Fruit fly (Drosophila melanogaster) whole organism, prepupa: ENCODE data around the gene slpr.

Experiments used
- Blimp-1 ChIP-seq: fragments of 200-800 bp; sonication (Bioruptor generic); optimal IDR thresholded peaks from 3 replicates; lab custom pipeline; 2017; ENCODE audit warnings: missing biosample characterization, missing genetic modification characterization, mild to moderate bottlenecking, moderate library complexity, missing genetic modification reagents
- CG10631 ChIP-seq: fragments of 200-800 bp; sonication (Bioruptor generic); optimal IDR thresholded peaks from 2 replicates; lab custom pipeline; 2016; ENCODE audit warnings: missing biosample characterization, missing genetic modification characterization
- CG10669 ChIP-seq: fragments of 200-800 bp; sonication (Bioruptor generic); optimal IDR thresholded peaks from 3 replicates; lab custom pipeline; 2018; ENCODE audit warnings: missing biosample characterization, mild to moderate bottlenecking, missing genetic modification characterization, moderate library complexity
- CG11294 ChIP-seq: fragments of 200-800 bp; sonication (Bioruptor generic); IDR thresholded peaks from 2 replicates; pipeline ENCODE4 v1.3.6; 2022; ENCODE audit warnings: missing biosample characterization, missing genetic modification characterization
- CG11762 ChIP-seq: fragments of 200-800 bp; sonication (Bioruptor generic); optimal IDR thresholded peaks from 3 replicates; lab custom pipeline; 2016; ENCODE audit warnings: missing biosample characterization, missing genetic modification characterization; ENCODE audit not compliant: insufficient read depth
- CG11902 ChIP-seq: fragments of 200-800 bp; sonication (Bioruptor generic); optimal IDR thresholded peaks from 3 replicates; lab custom pipeline; 2016; ENCODE audit warnings: missing biosample characterization, missing genetic modification characterization
- CG15336 ChIP-seq: fragments of 200-800 bp; sonication (Bioruptor generic); IDR thresholded peaks from 2 replicates; pipeline ENCODE4 v1.3.6; 2022; ENCODE audit warnings: missing biosample characterization, missing genetic modification characterization
- CG1621 ChIP-seq: fragments of 200-800 bp; sonication (Bioruptor generic); optimal IDR thresholded peaks from 3 replicates; lab custom pipeline; 2018; ENCODE audit warnings: missing biosample characterization, mild to moderate bottlenecking, missing genetic modification characterization
- CG16779 ChIP-seq: fragments of 200-800 bp; sonication (Bioruptor generic); optimal IDR thresholded peaks from 3 replicates; lab custom pipeline; 2017; ENCODE audit warnings: missing biosample characterization, mild to moderate bottlenecking, missing genetic modification characterization
- CG3032 ChIP-seq: fragments of 200-800 bp; optimal IDR thresholded peaks from 2 replicates; lab custom pipeline; 2019; ENCODE audit warnings: missing biosample characterization, mild to moderate bottlenecking, missing genetic modification characterization, moderate library complexity
- CG32006 ChIP-seq: fragments of 200-800 bp; sonication (Bioruptor generic); optimal IDR thresholded peaks from 3 replicates; lab custom pipeline; 2017; ENCODE audit warnings: missing biosample characterization, mild to moderate bottlenecking, missing genetic modification characterization
- CG34406 ChIP-seq: fragments of 200-800 bp; sonication (Bioruptor generic); optimal IDR thresholded peaks from 3 replicates; lab custom pipeline; 2016; ENCODE audit warnings: missing biosample characterization, missing genetic modification characterization
- CG4318 ChIP-seq: fragments of 200-800 bp; sonication (Bioruptor generic); optimal IDR thresholded peaks from 3 replicates; lab custom pipeline; 2017; ENCODE audit warnings: missing biosample characterization, mild to moderate bottlenecking, missing genetic modification characterization
- CG6163 ChIP-seq: fragments of 200-800 bp; sonication (Bioruptor generic); IDR thresholded peaks from 3 replicates; pipeline ENCODE4 v1.3.6; 2022; ENCODE audit warnings: missing biosample characterization, missing genetic modification characterization
- CG6808 ChIP-seq: fragments of 200-800 bp; sonication (Bioruptor generic); optimal IDR thresholded peaks from 3 replicates; lab custom pipeline; 2017; ENCODE audit warnings: missing biosample characterization, missing genetic modification characterization, mild to moderate bottlenecking, moderate library complexity, missing genetic modification reagents
- CG6854 ChIP-seq: fragments of 200-800 bp; sonication (Bioruptor generic); optimal IDR thresholded peaks from 2 replicates; lab custom pipeline; 2017; ENCODE audit warnings: missing biosample characterization, mild to moderate bottlenecking, missing genetic modification characterization
- CG7368 ChIP-seq: fragments of 200-800 bp; sonication (Bioruptor generic); optimal IDR thresholded peaks from 3 replicates; lab custom pipeline; 2016; ENCODE audit warnings: missing biosample characterization, missing genetic modification characterization
- CG8319 ChIP-seq: fragments of 200-800 bp; sonication (Bioruptor generic); optimal IDR thresholded peaks from 3 replicates; lab custom pipeline; 2016; ENCODE audit warnings: missing biosample characterization, missing genetic modification characterization
- CG8632 ChIP-seq: fragments of 200-800 bp; sonication (Bioruptor generic); optimal IDR thresholded peaks from 3 replicates; lab custom pipeline; 2016; ENCODE audit warnings: missing biosample characterization, missing genetic modification characterization
- CG9139 ChIP-seq: fragments of 200-800 bp; sonication (Bioruptor generic); optimal IDR thresholded peaks from 3 replicates; lab custom pipeline; 2017; ENCODE audit warnings: missing biosample characterization, mild to moderate bottlenecking, missing genetic modification characterization
- Eip75B ChIP-seq: fragments of 200-800 bp; sonication (Bioruptor generic); optimal IDR thresholded peaks from 3 replicates; lab custom pipeline; 2016; ENCODE audit warnings: missing biosample characterization, missing genetic modification characterization
- Eip78C ChIP-seq: fragments of 200-800 bp; sonication (Bioruptor generic); peaks from one replicate; lab custom pipeline; 2016; ENCODE audit warnings: missing biosample characterization, missing genetic modification characterization
- Eip93F ChIP-seq: fragments of 200-800 bp; sonication (Bioruptor generic); optimal IDR thresholded peaks from 2 replicates; lab custom pipeline; 2016; ENCODE audit warnings: missing biosample characterization, mild to moderate bottlenecking, missing genetic modification characterization
- Ets21C ChIP-seq: fragments of 200-800 bp; sonication (Bioruptor generic); optimal IDR thresholded peaks from 3 replicates; lab custom pipeline; 2016; ENCODE audit warnings: missing biosample characterization, missing genetic modification characterization
- Ets96B ChIP-seq: fragments of 200-800 bp; optimal IDR thresholded peaks from 2 replicates; lab custom pipeline; 2019; ENCODE audit warnings: missing biosample characterization, mild to moderate bottlenecking, missing genetic modification characterization, moderate library complexity
- Hr38 ChIP-seq: sonication (Bioruptor generic); optimal IDR thresholded peaks from 2 replicates; lab custom pipeline; 2016; ENCODE audit warnings: missing biosample characterization, missing genetic modification characterization
- Lpt ChIP-seq: fragments of 200-800 bp; sonication (Bioruptor generic); optimal IDR thresholded peaks from 3 replicates; lab custom pipeline; 2016; ENCODE audit warnings: missing biosample characterization, missing genetic modification characterization
- OdsH ChIP-seq: fragments of 200-800 bp; sonication (Bioruptor generic); optimal IDR thresholded peaks from 3 replicates; lab custom pipeline; 2016; ENCODE audit warnings: missing biosample characterization, missing genetic modification characterization
- Smox ChIP-seq: fragments of 200-800 bp; sonication (Bioruptor generic); optimal IDR thresholded peaks from 3 replicates; lab custom pipeline; 2016; ENCODE audit warnings: missing biosample characterization, missing genetic modification characterization
- Sox102F ChIP-seq: fragments of 200-800 bp; sonication (Bioruptor generic); optimal IDR thresholded peaks from 2 replicates; lab custom pipeline; 2016; ENCODE audit warnings: missing biosample characterization, mild to moderate bottlenecking, missing genetic modification characterization
- Sox14 ChIP-seq: fragments of 200-800 bp; sonication (Bioruptor generic); optimal IDR thresholded peaks from 3 replicates; lab custom pipeline; 2016; ENCODE audit warnings: missing biosample characterization, missing genetic modification characterization
- achi ChIP-seq: fragments of 200-800 bp; sonication (Bioruptor generic); optimal IDR thresholded peaks from 3 replicates; lab custom pipeline; 2016; ENCODE audit warnings: missing biosample characterization, missing genetic modification characterization
- acj6 ChIP-seq: fragments of 200-800 bp; sonication (Bioruptor generic); optimal IDR thresholded peaks from 3 replicates; lab custom pipeline; 2016; ENCODE audit warnings: missing biosample characterization, missing genetic modification characterization
- dac ChIP-seq: fragments of 200-800 bp; sonication (Bioruptor generic); optimal IDR thresholded peaks from 2 replicates; lab custom pipeline; 2017; ENCODE audit warnings: missing biosample characterization, mild to moderate bottlenecking, missing genetic modification characterization
- dsx ChIP-seq: fragments of 200-800 bp; optimal IDR thresholded peaks from 3 replicates; lab custom pipeline; 2019; ENCODE audit warnings: missing biosample characterization, mild to moderate bottlenecking, missing genetic modification characterization, moderate library complexity; ENCODE audit not compliant: poor library complexity, severe bottlenecking
- eg ChIP-seq: fragments of 200-800 bp; sonication (Bioruptor generic); IDR thresholded peaks from 3 replicates; pipeline ENCODE4 v1.3.6; 2022; ENCODE audit warnings: missing biosample characterization, missing genetic modification characterization
- esn ChIP-seq: fragments of 200-800 bp; sonication (Bioruptor generic); optimal IDR thresholded peaks from 2 replicates; lab custom pipeline; 2016; ENCODE audit warnings: missing biosample characterization, mild to moderate bottlenecking, missing genetic modification characterization, moderate library complexity
- fd59A ChIP-seq: fragments of 200-800 bp; sonication (Bioruptor generic); optimal IDR thresholded peaks from 2 replicates; lab custom pipeline; 2017; ENCODE audit warnings: missing biosample characterization, mild to moderate bottlenecking, missing genetic modification characterization, missing genetic modification reagents
- fkh ChIP-seq: fragments of 200-800 bp; sonication (Bioruptor generic); optimal IDR thresholded peaks from 3 replicates; lab custom pipeline; 2017; ENCODE audit warnings: missing biosample characterization, mild to moderate bottlenecking, missing genetic modification characterization, moderate library complexity
- lz ChIP-seq: fragments of 200-800 bp; sonication (Bioruptor generic); optimal IDR thresholded peaks from 3 replicates; lab custom pipeline; 2016; ENCODE audit warnings: missing biosample characterization, missing genetic modification characterization
- net ChIP-seq: fragments of 200-800 bp; sonication (Bioruptor generic); optimal IDR thresholded peaks from 3 replicates; lab custom pipeline; 2016; ENCODE audit warnings: missing biosample characterization, missing genetic modification characterization
- salr ChIP-seq, 2 experiments: fragments of 200-800 bp; sonication (Bioruptor generic); optimal IDR thresholded peaks; 3 replicates each; lab custom pipeline; 2016 to 2018; ENCODE audit warnings: missing biosample characterization in 2 of 2, missing genetic modification characterization in 2 of 2, mild to moderate bottlenecking in 1 of 2
- spab ChIP-seq: fragments of 200-800 bp; sonication (Bioruptor generic); optimal IDR thresholded peaks from 2 replicates; lab custom pipeline; 2017; ENCODE audit warnings: missing biosample characterization, mild to moderate bottlenecking, missing genetic modification characterization, missing genetic modification reagents
- svp ChIP-seq: fragments of 200-800 bp; sonication (Bioruptor generic); peaks from one replicate; lab custom pipeline; 2016; ENCODE audit warnings: missing biosample characterization, missing genetic modification characterization
- vri ChIP-seq: fragments of 200-800 bp; sonication (Bioruptor generic); optimal IDR thresholded peaks from 3 replicates; lab custom pipeline; 2016; ENCODE audit warnings: missing biosample characterization, mild to moderate bottlenecking, missing genetic modification characterization

The slpr gene

DNA sequence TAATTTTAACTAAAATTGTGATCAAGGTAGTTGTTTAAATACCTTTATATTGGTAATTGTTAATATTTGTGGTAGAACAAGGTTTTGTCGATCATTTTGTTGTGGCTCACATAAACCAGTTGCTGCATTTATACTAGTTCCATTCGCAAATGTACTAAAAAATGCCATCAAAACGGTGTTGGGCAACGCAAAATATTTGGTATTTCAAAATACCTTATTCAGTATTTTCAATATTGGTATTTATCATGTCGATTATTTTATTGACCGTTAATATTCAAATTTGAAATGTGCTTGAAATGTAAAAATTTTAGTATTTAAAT lies at the start of gene slpr:
Gene slpr (minus strand): TSS at position 156 of the 320 bp plus-strand sequence.
- TF ChIP-seq CG11902 (GFP tag; lab: Kevin White, UChicago) (no peak), CG8319 (GFP tag; lab: Kevin White, UChicago) (no peak), CG6163 (GFP tag; lab: Robert Waterston, UW) (no peak), CG6854 (no peak), svp (GFP tag; lab: Kevin White, UChicago) (peak; percentile 60), Sox14 (GFP tag; lab: Kevin White, UChicago) (no peak), Eip75B (GFP tag; lab: Kevin White, UChicago) (no peak)

DNA sequence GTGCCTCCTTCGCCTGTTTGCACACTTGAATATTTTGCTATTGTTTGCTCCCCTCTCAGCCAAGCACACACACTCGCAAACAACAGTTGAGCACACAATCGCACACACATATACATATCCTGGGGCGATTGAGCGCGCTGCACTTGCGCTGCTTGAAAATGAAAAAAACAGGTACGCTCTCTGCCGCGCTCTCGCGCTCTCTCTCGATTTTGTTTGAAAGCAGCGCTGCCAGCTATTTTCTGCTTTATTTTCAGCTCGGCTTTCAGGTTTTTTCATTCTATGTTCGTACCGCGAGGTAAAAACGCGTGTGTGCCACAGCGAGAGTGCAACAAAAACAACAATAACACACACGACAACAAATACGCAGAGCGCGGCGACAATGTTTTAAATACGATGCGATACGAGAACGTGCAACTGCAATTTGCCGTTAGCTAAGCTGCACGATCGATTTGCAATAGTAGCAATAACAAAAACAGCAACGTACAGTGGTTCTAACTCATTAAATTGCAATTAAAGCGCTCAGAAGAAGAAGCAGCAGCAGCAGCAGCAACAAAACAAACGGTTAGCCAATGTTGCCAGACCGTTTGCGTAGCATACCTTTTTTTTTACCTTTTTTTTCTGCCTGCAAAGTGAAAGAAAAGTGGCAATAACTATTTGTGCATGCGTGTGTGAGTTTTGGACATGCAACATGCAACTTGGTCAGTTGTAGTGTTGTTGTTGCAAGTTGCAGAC lies 39.0 kb upstream of the slpr start:
- TF ChIP-seq lz (no peak), dsx (GFP tag; lab: Kevin White, UChicago) (peak; percentile 43), CG6163 (GFP tag; lab: Robert Waterston, UW) (0 out of 3 replicates have a peak, but pooled peaks have one; percentile 13)

dm6 chrX:8215094-8215854 lies 38.3 kb upstream of the slpr start:
- TF ChIP-seq OdsH (peak; percentile 64), CG10631 (peak; percentile 78), Lpt (GFP tag; lab: Kevin White, UChicago) (peak; percentile 4), fd59A (GFP tag; lab: Kevin White, UChicago) (peak; percentile 74), spab (peak; percentile 71), Sox14 (GFP tag; lab: Kevin White, UChicago) (peak; percentile 7), acj6 (GFP tag; lab: Kevin White, UChicago) (peak; percentile 67), CG34406 (GFP tag; lab: Kevin White, UChicago) (peak; percentile 62), eg (GFP tag; lab: Robert Waterston, UW) (no peak), Hr38 (GFP tag; lab: Kevin White, UChicago) (no peak), CG7368 (GFP tag; lab: Kevin White, UChicago) (no peak), CG11762 (GFP tag; lab: Kevin White, UChicago) (no peak), dac (GFP tag; lab: Kevin White, UChicago) (no peak), vri (GFP tag; lab: Kevin White, UChicago) (no peak), Eip93F (GFP tag; lab: Kevin White, UChicago) (no peak), CG11902 (GFP tag; lab: Kevin White, UChicago) (no peak), Ets21C (GFP tag; lab: Kevin White, UChicago) (no peak), salr (GFP tag; optimal IDR thresholded peaks at IDR 0.05; lab: Kevin White, UChicago) (peak; percentile 40 to 75), esn (GFP tag; lab: Kevin White, UChicago) (peak; percentile 18), svp (GFP tag; lab: Kevin White, UChicago) (no peak), fkh (GFP tag; lab: Kevin White, UChicago) (no peak), CG9139 (GFP tag; lab: Kevin White, UChicago) (peak; percentile 9), CG32006 (peak; percentile 68), Eip78C (GFP tag; lab: Kevin White, UChicago) (peak; percentile 88), Sox102F (GFP tag; lab: Kevin White, UChicago) (no peak), CG10669 (GFP tag; lab: Kevin White, UChicago) (peak; percentile 76), CG15336 (no peak), CG8632 (GFP tag; lab: Kevin White, UChicago) (peak; percentile 58), CG11294 (GFP tag; lab: Robert Waterston, UW) (no peak), Eip75B (GFP tag; lab: Kevin White, UChicago) (no peak), CG3032 (tag; lab: Kevin White, UChicago) (peak; percentile 77), net (GFP tag; lab: Kevin White, UChicago) (peak; percentile 20), achi (GFP tag; lab: Kevin White, UChicago) (peak; percentile 67), CG1621 (tag; lab: Kevin White, UChicago) (peak; percentile 7), Blimp-1 (GFP tag; lab: Kevin White, UChicago) (no peak), CG16779 (tag; lab: Kevin White, UChicago) (peak; percentile 12), Ets96B (peak; percentile 81), CG6808 (GFP tag; lab: Kevin White, UChicago) (peak; percentile 79), Smox (GFP tag; lab: Kevin White, UChicago) (peak; percentile 3), CG4318 (GFP tag; lab: Kevin White, UChicago) (no peak)
